Fruit fly (Drosophila melanogaster) whole organism, embryonic: ENCODE data around the gene ago.

Experiments used
- CG10209 ChIP-seq: fragments of 200-800 bp; sonication (Bioruptor generic); optimal IDR thresholded peaks from 3 replicates; lab custom pipeline; 2017; ENCODE audit warnings: missing biosample characterization, mild to moderate bottlenecking, missing genetic modification characterization, missing genetic modification reagents
- CG1024 ChIP-seq: fragments of 200-800 bp; sonication (Bioruptor generic); IDR thresholded peaks from 2 replicates; pipeline ENCODE4 v1.3.6; 2022; ENCODE audit warnings: missing biosample characterization, missing genetic modification characterization
- CG10321 ChIP-seq: fragments of 200-800 bp; sonication (Bioruptor generic); IDR thresholded peaks from 2 replicates; pipeline ENCODE4 v1.3.6; 2022; ENCODE audit warnings: missing biosample characterization, missing genetic modification characterization
- CG11695 ChIP-seq: fragments of 200-800 bp; sonication (Bioruptor generic); IDR thresholded peaks from 3 replicates; pipeline ENCODE4 v1.3.6; 2022; ENCODE audit warnings: missing biosample characterization, missing genetic modification characterization
- CG13424 ChIP-seq: fragments of 200-800 bp; sonication (Bioruptor generic); optimal IDR thresholded peaks from 2 replicates; lab custom pipeline; 2019; ENCODE audit warnings: missing biosample characterization, mild to moderate bottlenecking, missing genetic modification characterization, moderate library complexity
- CG14050 ChIP-seq: fragments of 200-800 bp; sonication (Bioruptor generic); IDR thresholded peaks from 3 replicates; pipeline ENCODE4 v1.3.6; 2022; ENCODE audit warnings: missing biosample characterization, missing genetic modification characterization
- CG1603 ChIP-seq: fragments of 200-800 bp; sonication (Bioruptor generic); optimal IDR thresholded peaks from 2 replicates; lab custom pipeline; 2019; ENCODE audit warnings: missing biosample characterization, mild to moderate bottlenecking, missing genetic modification characterization, moderate library complexity
- CG2129 ChIP-seq: fragments of 200-800 bp; sonication (Bioruptor generic); IDR thresholded peaks from 2 replicates; pipeline ENCODE4 v1.3.6; 2022; ENCODE audit warnings: missing biosample characterization, missing genetic modification characterization; ENCODE audit not compliant: partially characterized antibody
- CG31388 ChIP-seq: fragments of 200-800 bp; sonication (Bioruptor generic); optimal IDR thresholded peaks from 2 replicates; lab custom pipeline; 2016; ENCODE audit warnings: missing biosample characterization, missing genetic modification characterization
- CG3281 ChIP-seq: fragments of 200-800 bp; sonication (Bioruptor generic); optimal IDR thresholded peaks from 3 replicates; lab custom pipeline; 2017; ENCODE audit warnings: missing biosample characterization, mild to moderate bottlenecking, missing genetic modification characterization
- CG34224 ChIP-seq: fragments of 200-800 bp; sonication (Bioruptor generic); IDR thresholded peaks from 3 replicates; pipeline ENCODE4 v1.3.6; 2022; ENCODE audit warnings: missing biosample characterization, missing genetic modification characterization; ENCODE audit not compliant: partially characterized antibody
- CG4360 ChIP-seq: fragments of 200-800 bp; sonication (Bioruptor generic); IDR thresholded peaks from 2 replicates; pipeline ENCODE4 v1.3.6; 2022; ENCODE audit warnings: missing biosample characterization, missing genetic modification characterization
- CG6272 ChIP-seq: fragments of 200-800 bp; sonication (Bioruptor generic); IDR thresholded peaks from 2 replicates; pipeline ENCODE4 v1.3.6; 2022; ENCODE audit warnings: missing biosample characterization, missing genetic modification characterization
- CG7963 ChIP-seq: fragments of 200-800 bp; sonication (Bioruptor generic); IDR thresholded peaks from 3 replicates; pipeline ENCODE4 v1.3.6; 2022; ENCODE audit warnings: missing biosample characterization, missing genetic modification characterization; ENCODE audit not compliant: partially characterized antibody
- CG7987 ChIP-seq: fragments of 200-800 bp; sonication (Bioruptor generic); optimal IDR thresholded peaks from 2 replicates; lab custom pipeline; 2018; ENCODE audit warnings: missing biosample characterization, mild to moderate bottlenecking, missing genetic modification characterization, moderate library complexity
- CG9609 ChIP-seq: fragments of 200-800 bp; sonication (Bioruptor generic); optimal IDR thresholded peaks from 3 replicates; lab custom pipeline; 2016; ENCODE audit warnings: missing biosample characterization, missing genetic modification characterization
- CG9817 ChIP-seq: fragments of 200-800 bp; sonication (Bioruptor generic); optimal IDR thresholded peaks from 2 replicates; lab custom pipeline; 2018; ENCODE audit warnings: missing biosample characterization, mild to moderate bottlenecking, missing genetic modification characterization, moderate library complexity
- Camta ChIP-seq: fragments of 200-800 bp; sonication (Bioruptor generic); optimal IDR thresholded peaks from 2 replicates; lab custom pipeline; 2016; ENCODE audit warnings: missing biosample characterization, missing genetic modification characterization
- Chrac-16 ChIP-seq: fragments of 200-800 bp; sonication (Bioruptor generic); optimal IDR thresholded peaks from 3 replicates; lab custom pipeline; 2016; ENCODE audit warnings: missing biosample characterization, missing genetic modification characterization
- CoRest ChIP-seq: fragments of 200-800 bp; sonication (Bioruptor generic); optimal IDR thresholded peaks from 3 replicates; lab custom pipeline; 2018; ENCODE audit warnings: missing biosample characterization, mild to moderate bottlenecking, missing genetic modification characterization, moderate library complexity
- Dad ChIP-seq: fragments of 200-800 bp; sonication (Bioruptor generic); optimal IDR thresholded peaks from 3 replicates; lab custom pipeline; 2016; ENCODE audit warnings: missing biosample characterization, missing genetic modification characterization
- Doc2 ChIP-seq: fragments of 200-800 bp; sonication (Bioruptor generic); IDR thresholded peaks from 2 replicates; pipeline ENCODE4 v1.3.6; 2022; ENCODE audit warnings: missing biosample characterization, missing genetic modification characterization
- Doc3 ChIP-seq: fragments of 200-800 bp; sonication (Bioruptor generic); IDR thresholded peaks from 3 replicates; pipeline ENCODE4 v1.3.6; 2022; ENCODE audit warnings: missing biosample characterization, missing genetic modification characterization; ENCODE audit not compliant: partially characterized antibody
- ERR ChIP-seq: fragments of 200-800 bp; sonication (Bioruptor generic); optimal IDR thresholded peaks from 2 replicates; lab custom pipeline; 2016; ENCODE audit warnings: missing biosample characterization, missing genetic modification characterization
- Hr3 ChIP-seq: fragments of 200-800 bp; sonication (Bioruptor generic); optimal IDR thresholded peaks from 3 replicates; lab custom pipeline; 2016; ENCODE audit warnings: missing biosample characterization, missing genetic modification characterization
- Hr78 ChIP-seq, 2 experiments: fragments of 200-800 bp in 1 of 2; fragments of >200 bp in 1 of 2; sonication (Bioruptor generic) in 1 of 2; optimal IDR thresholded peaks; 2 replicates each; lab custom pipeline; 2017 to 2019; ENCODE audit warnings: missing biosample characterization in 2 of 2, missing genetic modification characterization in 2 of 2, mild to moderate bottlenecking in 1 of 2, moderate library complexity in 1 of 2
- Mrtf ChIP-seq: fragments of 200-800 bp; sonication (Bioruptor generic); IDR thresholded peaks from 3 replicates; pipeline ENCODE4 v1.3.6; 2022; ENCODE audit warnings: missing biosample characterization, missing genetic modification characterization
- Optix ChIP-seq: fragments of 200-800 bp; sonication (Bioruptor generic); IDR thresholded peaks from 3 replicates; pipeline ENCODE4 v1.3.6; 2022; ENCODE audit warnings: missing biosample characterization, missing genetic modification characterization
- Rfx ChIP-seq: fragments of 200-800 bp; sonication (Bioruptor generic); IDR thresholded peaks from 2 replicates; pipeline ENCODE4 v1.3.6; 2022; ENCODE audit warnings: missing biosample characterization, missing genetic modification characterization
- Sin3A ChIP-seq: fragments of >200 bp; optimal IDR thresholded peaks from 2 replicates; lab custom pipeline; 2018
- ato ChIP-seq: fragments of 200-800 bp; sonication (Bioruptor generic); IDR thresholded peaks from 2 replicates; pipeline ENCODE4 v1.3.6; 2022; ENCODE audit warnings: missing biosample characterization, missing genetic modification characterization; ENCODE audit not compliant: partially characterized antibody
- dan ChIP-seq: fragments of 200-800 bp; sonication (Bioruptor generic); IDR thresholded peaks from 2 replicates; pipeline ENCODE4 v1.3.6; 2022; ENCODE audit warnings: missing biosample characterization, missing genetic modification characterization
- dimm ChIP-seq: fragments of 200-800 bp; sonication (Bioruptor generic); IDR thresholded peaks from 2 replicates; pipeline ENCODE4 v1.3.6; 2022; ENCODE audit warnings: missing biosample characterization, missing genetic modification characterization
- fd64A ChIP-seq: fragments of 200-800 bp; sonication (Bioruptor generic); optimal IDR thresholded peaks from 3 replicates; lab custom pipeline; 2018; ENCODE audit warnings: missing biosample characterization, mild to moderate bottlenecking, missing genetic modification characterization
- grau ChIP-seq: fragments of 200-800 bp; optimal IDR thresholded peaks from 3 replicates; lab custom pipeline; 2019; ENCODE audit warnings: missing biosample characterization, mild to moderate bottlenecking, missing genetic modification characterization, moderate library complexity
- gsb-n ChIP-seq: fragments of 200-800 bp; sonication (Bioruptor generic); optimal IDR thresholded peaks from 3 replicates; lab custom pipeline; 2018; ENCODE audit warnings: missing biosample characterization, mild to moderate bottlenecking, missing genetic modification characterization
- lov ChIP-seq, 2 experiments: fragments of 200-800 bp in 1 of 2; fragments of >200 bp in 1 of 2; sonication (Bioruptor generic) in 1 of 2; IDR thresholded peaks in 1 of 2; optimal IDR thresholded peaks in 1 of 2; 2 replicates in 1 of 2; 3 replicates in 1 of 2; pipeline versions ENCODE4 v1.3.6 to Lab custom; 2017 to 2022; ENCODE audit warnings: missing biosample characterization in 1 of 2, missing genetic modification characterization in 1 of 2
- mld ChIP-seq: fragments of 200-800 bp; sonication (Bioruptor generic); IDR thresholded peaks from 3 replicates; pipeline ENCODE4 v1.3.6; 2022; ENCODE audit warnings: missing biosample characterization, missing genetic modification characterization; ENCODE audit not compliant: partially characterized antibody
- p53 ChIP-seq: fragments of 200-800 bp; sonication (Bioruptor generic); optimal IDR thresholded peaks from 2 replicates; lab custom pipeline; 2016; ENCODE audit warnings: missing biosample characterization, missing genetic modification characterization
- pan ChIP-seq, 4 experiments: fragments of >200 bp in 3 of 4; fragments of 200-800 bp in 1 of 4; sonication (Bioruptor generic) in 1 of 4; optimal IDR thresholded peaks in 3 of 4; IDR thresholded peaks in 1 of 4; 2 replicates each; pipeline versions ENCODE4 v1.3.6 to Lab custom; 2017 to 2022; ENCODE audit warnings: missing biosample characterization in 2 of 4, missing genetic modification characterization in 2 of 4, mixed read lengths in 1 of 4
- pho ChIP-seq: fragments of 200-800 bp; sonication (Bioruptor generic); optimal IDR thresholded peaks from 2 replicates; lab custom pipeline; 2016; ENCODE audit warnings: missing biosample characterization, missing genetic modification characterization
- pzg ChIP-seq: fragments of 200-800 bp; sonication (Bioruptor generic); optimal IDR thresholded peaks from 3 replicates; lab custom pipeline; 2018; ENCODE audit warnings: missing biosample characterization, mild to moderate bottlenecking, missing genetic modification characterization, moderate library complexity
- row ChIP-seq: fragments of 200-800 bp; sonication (Bioruptor generic); IDR thresholded peaks from 3 replicates; pipeline ENCODE4 v1.3.6; 2022; ENCODE audit warnings: missing biosample characterization, missing genetic modification characterization
- scrt ChIP-seq: fragments of 200-800 bp; sonication (Bioruptor generic); optimal IDR thresholded peaks from 2 replicates; lab custom pipeline; 2018; ENCODE audit warnings: missing biosample characterization, mild to moderate bottlenecking, missing genetic modification characterization, moderate library complexity
- so ChIP-seq: fragments of 200-800 bp; sonication (Bioruptor generic); IDR thresholded peaks from 3 replicates; pipeline ENCODE4 v1.3.6; 2022; ENCODE audit warnings: missing biosample characterization, missing genetic modification characterization
- tna ChIP-seq: fragments of 200-800 bp; sonication (Bioruptor generic); IDR thresholded peaks from 2 replicates; pipeline ENCODE4 v1.3.6; 2022; ENCODE audit warnings: missing biosample characterization, missing genetic modification characterization; ENCODE audit not compliant: partially characterized antibody
- trem ChIP-seq: fragments of 200-800 bp; optimal IDR thresholded peaks from 3 replicates; lab custom pipeline; 2019; ENCODE audit warnings: missing biosample characterization, mild to moderate bottlenecking, missing genetic modification characterization, moderate library complexity
- trh ChIP-seq: fragments of 200-800 bp; sonication (Bioruptor generic); optimal IDR thresholded peaks from 2 replicates; lab custom pipeline; 2016; ENCODE audit warnings: missing biosample characterization, missing genetic modification characterization
- zen2 ChIP-seq: fragments of 200-800 bp; sonication (Bioruptor generic); IDR thresholded peaks from 3 replicates; pipeline ENCODE4 v1.3.6; 2022; ENCODE audit warnings: missing biosample characterization, missing genetic modification characterization; ENCODE audit not compliant: partially characterized antibody

The ago gene

DNA sequence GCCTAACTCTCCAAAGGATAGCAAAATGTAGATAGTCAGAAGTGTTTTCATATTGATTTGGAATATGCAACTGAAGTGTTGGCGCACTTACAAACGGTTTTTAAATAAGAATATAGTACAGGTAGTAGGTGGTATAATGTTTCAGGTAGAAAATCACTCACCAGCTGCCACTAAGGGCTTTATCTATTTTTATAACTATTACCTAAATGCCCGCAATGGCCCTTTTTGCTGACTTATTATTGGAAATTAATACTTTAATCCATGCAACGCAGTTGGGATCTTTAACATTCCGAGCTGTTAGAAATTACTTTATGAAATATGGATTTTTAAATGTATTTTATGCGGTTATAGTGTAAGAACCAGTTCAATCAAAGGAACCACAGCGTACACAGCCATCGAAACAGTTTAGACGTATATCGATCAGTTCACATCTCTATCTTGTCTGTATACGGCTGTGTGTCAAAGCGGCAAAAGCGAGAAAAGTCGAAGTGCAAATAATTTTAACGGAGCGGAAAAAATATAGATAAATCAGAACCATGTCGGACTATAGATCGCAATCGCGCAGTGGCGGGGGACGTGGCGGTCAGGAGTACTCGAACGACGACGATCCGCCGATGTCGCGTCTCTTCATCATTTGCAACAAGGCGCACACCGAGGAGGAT, 29.5 kb upstream of the ago start, which contains the start of the genes srw and CG1316 (continued):
- TF ChIP-seq CG2129 (GFP tag; lab: Robert Waterston, UW), result no peak
- no peak for TF ChIP-seq CG11695 (GFP tag; lab: Robert Waterston, UW)
- no peak for TF ChIP-seq CG3281 (GFP tag; lab: Kevin White, UChicago)
- TF ChIP-seq CG1024 (GFP tag; lab: Robert Waterston, UW), result no peak
- no peak for TF ChIP-seq p53
- TF ChIP-seq CoRest (tag; lab: Kevin White, UChicago), result no peak
- no peak for TF ChIP-seq pan (optimal IDR thresholded peaks at IDR 0.05; lab: Kevin White, UChicago)
- TF ChIP-seq pan (GFP tag; optimal IDR thresholded peaks at IDR 0.05 in 1 of 2, IDR thresholded peaks at IDR 0.05 in 1 of 2), result no peak
- TF ChIP-seq ERR, result no peak
- TF ChIP-seq ato, result no peak
- no peak for TF ChIP-seq Sin3A (lab: Kevin White, UChicago)
- no peak for TF ChIP-seq dan (GFP tag; lab: Robert Waterston, UW)
- no peak for TF ChIP-seq CG13424 (tag; lab: Kevin White, UChicago)
- no peak for TF ChIP-seq Chrac-16 (GFP tag; lab: Kevin White, UChicago)
- peak; percentile 50 for TF ChIP-seq trem (tag; lab: Kevin White, UChicago)
- TF ChIP-seq row (GFP tag; lab: Robert Waterston, UW), result peak; percentile 55; the same call in 1 of the 3 replicates
- TF ChIP-seq trh (GFP tag; lab: Kevin White, UChicago), result no peak
- TF ChIP-seq CG10209 (GFP tag; lab: Kevin White, UChicago), result no peak
- TF ChIP-seq scrt (GFP tag; lab: Kevin White, UChicago), result no peak
- no peak for TF ChIP-seq CG7987 (GFP tag; lab: Kevin White, UChicago)
- no peak for TF ChIP-seq tna (GFP tag; lab: Robert Waterston, UW)
- TF ChIP-seq Hr78 (GFP tag; optimal IDR thresholded peaks at IDR 0.05; lab: Kevin White, UChicago), result no peak
- TF ChIP-seq CG7963 (GFP tag; lab: Robert Waterston, UW), result no peak
- TF ChIP-seq dimm (GFP tag; lab: Robert Waterston, UW), result no peak
- TF ChIP-seq mld (GFP tag; lab: Robert Waterston, UW), result no peak
- no peak for TF ChIP-seq grau (tag; lab: Kevin White, UChicago)
- TF ChIP-seq Rfx, result 0 out of 2 replicates have a peak, but pooled peaks have one; percentile 38
- TF ChIP-seq pho (GFP tag; lab: Kevin White, UChicago), result no peak
- TF ChIP-seq CG9609 (GFP tag; lab: Kevin White, UChicago), result no peak
- TF ChIP-seq CG4360 (GFP tag; lab: Robert Waterston, UW), result no peak
- no peak for TF ChIP-seq fd64A
- no peak for TF ChIP-seq Hr3 (GFP tag; lab: Kevin White, UChicago)
- TF ChIP-seq CG10321 (GFP tag; lab: Robert Waterston, UW), result no peak
- TF ChIP-seq CG14050 (GFP tag; lab: Robert Waterston, UW), result no peak
- no peak for TF ChIP-seq Mrtf
- peak; percentile 44; the same call in 1 of the 3 replicates for TF ChIP-seq CG34224 (GFP tag; lab: Robert Waterston, UW)
- TF ChIP-seq CG31388 (GFP tag; lab: Kevin White, UChicago), result no peak
- TF ChIP-seq CG6272 (GFP tag; lab: Robert Waterston, UW), result no peak
- TF ChIP-seq Optix (GFP tag; lab: Robert Waterston, UW), result 0 out of 3 replicates have a peak, but pooled peaks have one; percentile 21
- TF ChIP-seq Camta (GFP tag; lab: Kevin White, UChicago), result no peak
- peak; percentile 60 for TF ChIP-seq pzg (GFP tag; lab: Kevin White, UChicago)
- TF ChIP-seq so (GFP tag; lab: Robert Waterston, UW), result no peak
- no peak for TF ChIP-seq gsb-n (tag; lab: Kevin White, UChicago)
- no peak for TF ChIP-seq zen2
- 0 out of 3 replicates have a peak, but pooled peaks have one; percentile 16 for TF ChIP-seq Doc3 (GFP tag; lab: Robert Waterston, UW)
- no peak for TF ChIP-seq CG9817 (tag; lab: Kevin White, UChicago)
- TF ChIP-seq lov (optimal IDR thresholded peaks at IDR 0.05; lab: Kevin White, UChicago), result no peak
- TF ChIP-seq lov (GFP tag; IDR thresholded peaks at IDR 0.05; lab: Robert Waterston, UW), result no peak
- peak; percentile 52 for TF ChIP-seq CG1603 (tag; lab: Kevin White, UChicago)
- TF ChIP-seq Doc2 (GFP tag; lab: Robert Waterston, UW), result no peak
- no peak for TF ChIP-seq Dad
